Fruit fly (Drosophila melanogaster) whole organism, wandering third instar larva: Measurements from ENCODE around the gene CG46517.
"Not testable (repeated sequence)": the region's sequence is repeated elsewhere in the genome, so short reads cannot be mapped to it uniquely, and the experiment has no call there.

Experiments
- GATAd ChIP-seq: sonication (Bioruptor generic); optimal IDR thresholded peaks from 2 replicates; lab custom pipeline; 2016; ENCODE audit warnings: missing biosample characterization, missing genetic modification characterization
- Vsx2 ChIP-seq: fragments of 200-300, 225-300 bp; sonication (Bioruptor generic); optimal IDR thresholded peaks from 2 replicates; lab custom pipeline; 2018; ENCODE audit warnings: missing biosample characterization, missing genetic modification characterization; ENCODE audit not compliant: partially characterized antibody
- dsf ChIP-seq: sonication (Bioruptor generic); optimal IDR thresholded peaks from 2 replicates; lab custom pipeline; 2016; ENCODE audit warnings: missing biosample characterization, missing genetic modification characterization, borderline replicate concordance
- usp ChIP-seq: fragments of >200 bp; optimal IDR thresholded peaks from 2 replicates; lab custom pipeline; 2017; ENCODE audit warnings: missing biosample characterization, missing genetic modification characterization

- TF ChIP-seq usp (GFP tag; lab: Kevin White, UChicago); dsf (GFP tag; lab: Kevin White, UChicago); GATAd; Vsx2 (GFP tag; lab: Kevin White, UChicago): not testable (repeated sequence)
Observed at dm6 chrX:22212028-22212427, 5.2 kb upstream of the CG46517 start, which contains the start of gene CG46516.
